Worm (Caenorhabditis elegans) whole organism, L3 larva: ENCODE results near the gene D1044.7.

ENCODE experiments used
- nhr-23 ChIP-seq: fragments of 150-350 bp; optimal IDR thresholded peaks from 2 replicates; lab custom pipeline; 2014; ENCODE audit warnings: missing biosample characterization, missing genetic modification reagents, missing genetic modification characterization
- snpc-4 ChIP-seq: fragments of 150-350 bp; optimal IDR thresholded peaks from 2 replicates; lab custom pipeline; 2014; ENCODE audit warnings: missing biosample characterization, missing genetic modification characterization

- TF ChIP-seq snpc-4 (tag; lab: Kevin White, UChicago) (peak; percentile 39), nhr-23 (tag; lab: Kevin White, UChicago) (peak; percentile 85)
Observed at ce11 chrIII:5502915-5503575, 5.5 kb downstream of the D1044.7 start.
